Worm (Caenorhabditis elegans): ENCODE data around the gene spp-6.

- TF ChIP-seq zag-1 (tag; optimal IDR thresholded peaks at IDR 0.05): no peak
- no peak for TF ChIP-seq ceh-82 (tag; optimal IDR thresholded peaks at IDR 0.05)
- no peak for TF ChIP-seq unc-62 (GFP tag; optimal IDR thresholded peaks at IDR 0.05)
- TF ChIP-seq blmp-1 (tag; optimal IDR thresholded peaks at IDR 0.05): no peak
- no peak for TF ChIP-seq lin-35 (GFP tag; optimal IDR thresholded peaks at IDR 0.05)
- no peak for TF ChIP-seq aha-1 (tag; optimal IDR thresholded peaks at IDR 0.05)
- TF ChIP-seq snu-23 (GFP tag; optimal IDR thresholded peaks at IDR 0.05): no peak
- no peak for TF ChIP-seq lin-13 (GFP tag; optimal IDR thresholded peaks at IDR 0.05)
- no peak for TF ChIP-seq nhr-11 (tag; optimal IDR thresholded peaks at IDR 0.05)
- TF ChIP-seq aly-2 (tag; optimal IDR thresholded peaks at IDR 0.05): no peak
- TF ChIP-seq mep-1 (tag; optimal IDR thresholded peaks at IDR 0.05): no peak
- TF ChIP-seq hlh-17 (GFP tag; optimal IDR thresholded peaks at IDR 0.05; ENCODE audit: borderline replicate concordance): no peak
- TF ChIP-seq ztf-4 (tag; optimal IDR thresholded peaks at IDR 0.05): no peak
- no peak for TF ChIP-seq fkh-10 (GFP tag; optimal IDR thresholded peaks at IDR 0.05)
These were observed 14.0 kb upstream of the spp-6 start for ce11 chrX:7303115-7303514.
